Fruit fly (Drosophila melanogaster): Measurements from ENCODE around the gene Cog2.

DNA sequence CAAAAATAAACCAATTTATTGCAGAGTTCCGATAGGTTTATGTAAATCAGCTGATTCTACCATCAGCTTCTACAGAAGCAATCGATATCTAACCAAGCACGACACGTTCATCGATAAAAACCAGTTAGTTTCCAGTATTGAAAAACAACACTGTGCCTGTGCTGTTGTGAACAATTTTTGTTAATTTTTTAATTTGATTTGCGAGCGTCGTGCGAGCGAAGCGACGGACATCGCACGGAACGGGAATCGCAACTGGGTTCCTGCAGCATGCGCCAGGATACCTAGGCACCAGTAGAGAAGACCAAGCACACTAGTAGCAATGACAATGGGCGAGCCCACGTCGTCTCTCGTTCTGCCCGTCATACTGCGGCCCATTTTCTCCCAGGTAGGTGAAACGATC lies 10.4 kb upstream of the Cog2 start, which contains the start of the genes Ccm3 and CG6136:
- TF ChIP-seq Pif1B (GFP tag; optimal IDR thresholded peaks at IDR 0.05) (no peak), CG14655 (GFP tag; optimal IDR thresholded peaks at IDR 0.05) (no peak), Pif1A (GFP tag; optimal IDR thresholded peaks at IDR 0.05) (no peak), Ets98B (GFP tag; IDR thresholded peaks at IDR 0.05) (0 out of 2 replicates have a peak, but pooled peaks have one; percentile 10), CG32121 (GFP tag; IDR thresholded peaks at IDR 0.05) (0 out of 2 replicates have a peak, but pooled peaks have one; percentile 25), EcR (GFP tag; optimal IDR thresholded peaks at IDR 0.05) (no peak), CG10348 (GFP tag; IDR thresholded peaks at IDR 0.05) (no peak), CG8301 (tag; optimal IDR thresholded peaks at IDR 0.05) (no peak), CG9948 (tag; optimal IDR thresholded peaks at IDR 0.05) (no peak), CG17806 (tag; optimal IDR thresholded peaks at IDR 0.05) (no peak)

Data from whole organism, pupa.